Worm (Caenorhabditis elegans) whole organism, mixed stage, embryonic: ENCODE measurements around the gene D2023.1.

Source experiments
- M03D4.4 ChIP-seq: sonication (generic microtip); optimal IDR thresholded peaks from 2 replicates; lab custom pipeline; 2017; ENCODE audit warnings: mild to moderate bottlenecking, missing genetic modification characterization, missing compliant biosample characterization
- bed-3 ChIP-seq: fragments of 200-800 bp; sonication (Bioruptor generic); optimal IDR thresholded peaks from 3 replicates; lab custom pipeline; 2018; ENCODE audit warnings: mild to moderate bottlenecking, missing genetic modification characterization, moderate library complexity, missing compliant biosample characterization
- blmp-1 ChIP-seq: fragments of 150-350 bp; optimal IDR thresholded peaks from 2 replicates; lab custom pipeline; 2014; ENCODE audit warnings: missing biosample characterization, missing genetic modification characterization
- ceh-39 ChIP-seq: fragments of 150-350 bp; optimal IDR thresholded peaks from 2 replicates; lab custom pipeline; 2014; ENCODE audit warnings: missing biosample characterization, missing genetic modification characterization
- ceh-43 ChIP-seq: fragments of 200-800 bp; sonication (Bioruptor generic); optimal IDR thresholded peaks from 2 replicates; lab custom pipeline; 2018; ENCODE audit warnings: mild to moderate bottlenecking, missing genetic modification characterization, moderate library complexity, missing compliant biosample characterization
- ceh-83 ChIP-seq: fragments of 200-800 bp; sonication (Bioruptor generic); optimal IDR thresholded peaks from 2 replicates; lab custom pipeline; 2018; ENCODE audit warnings: mild to moderate bottlenecking, missing genetic modification characterization, missing compliant biosample characterization
- ces-1 ChIP-seq: fragments of 150-350 bp; optimal IDR thresholded peaks from 2 replicates; lab custom pipeline; 2014; ENCODE audit warnings: missing biosample characterization, missing genetic modification reagents, missing genetic modification characterization
- cnd-1 ChIP-seq: fragments of 200-800 bp; sonication (Bioruptor generic); optimal IDR thresholded peaks from 2 replicates; lab custom pipeline; 2018; ENCODE audit warnings: mild to moderate bottlenecking, missing genetic modification characterization, missing compliant biosample characterization
- drap-1 ChIP-seq: fragments of 200-800 bp; sonication (Bioruptor generic); optimal IDR thresholded peaks from 3 replicates; lab custom pipeline; 2018; ENCODE audit warnings: mild to moderate bottlenecking, missing genetic modification characterization, missing compliant biosample characterization
- elt-1 ChIP-seq: sonication (generic microtip); optimal IDR thresholded peaks from 2 replicates; lab custom pipeline; 2017; ENCODE audit warnings: missing genetic modification characterization, mild to moderate bottlenecking, missing compliant biosample characterization, antibody characterized with exemption, moderate library complexity, borderline replicate concordance; ENCODE audit not compliant: insufficient read depth
- elt-3 ChIP-seq: fragments of 150-350 bp; optimal IDR thresholded peaks from 2 replicates; lab custom pipeline; 2014; ENCODE audit warnings: missing biosample characterization, missing genetic modification characterization
- flh-1 ChIP-seq: fragments of 200-800 bp; sonication (Bioruptor generic); optimal IDR thresholded peaks from 2 replicates; lab custom pipeline; 2018; ENCODE audit warnings: mild to moderate bottlenecking, missing genetic modification characterization, moderate library complexity, missing compliant biosample characterization
- ham-2 ChIP-seq: fragments of 200-800 bp; sonication (Bioruptor generic); optimal IDR thresholded peaks from 2 replicates; lab custom pipeline; 2018; ENCODE audit warnings: mild to moderate bottlenecking, missing genetic modification characterization, missing compliant biosample characterization
- hlh-1 ChIP-seq: fragments of 150-350 bp; optimal IDR thresholded peaks from 2 replicates; lab custom pipeline; 2014; ENCODE audit warnings: missing biosample characterization, missing genetic modification reagents, missing genetic modification characterization
- lin-13 ChIP-seq: fragments of 150-350 bp; optimal IDR thresholded peaks from 2 replicates; lab custom pipeline; 2014; ENCODE audit warnings: missing biosample characterization, missing genetic modification characterization
- lin-32 ChIP-seq: fragments of 200-800 bp; sonication (Bioruptor generic); optimal IDR thresholded peaks from 2 replicates; lab custom pipeline; 2018; ENCODE audit warnings: mild to moderate bottlenecking, missing genetic modification characterization, missing compliant biosample characterization
- lsy-2 ChIP-seq: fragments of 150-350 bp; optimal IDR thresholded peaks from 2 replicates; lab custom pipeline; 2014; ENCODE audit warnings: missing biosample characterization, missing genetic modification characterization
- mab-5 ChIP-seq: fragments of 150-350 bp; optimal IDR thresholded peaks from 2 replicates; lab custom pipeline; 2014; ENCODE audit warnings: missing biosample characterization, missing genetic modification characterization
- mep-1 ChIP-seq: fragments of 150-350 bp; optimal IDR thresholded peaks from 2 replicates; lab custom pipeline; 2017; ENCODE audit warnings: missing biosample characterization, missing genetic modification reagents, missing genetic modification characterization, inconsistent platforms
- mls-2 ChIP-seq: sonication (generic microtip); optimal IDR thresholded peaks from 2 replicates; lab custom pipeline; 2016; ENCODE audit warnings: mild to moderate bottlenecking, missing genetic modification characterization, moderate library complexity, missing compliant biosample characterization
- nhr-12 ChIP-seq: fragments of 150-350 bp; optimal IDR thresholded peaks from 2 replicates; lab custom pipeline; 2014; ENCODE audit warnings: missing biosample characterization, missing genetic modification characterization
- nhr-237 ChIP-seq: fragments of 150-350 bp; optimal IDR thresholded peaks from 2 replicates; lab custom pipeline; 2014; ENCODE audit warnings: missing biosample characterization, missing genetic modification characterization
- nhr-28 ChIP-seq: fragments of 150-350 bp; optimal IDR thresholded peaks from 2 replicates; lab custom pipeline; 2014; ENCODE audit warnings: missing biosample characterization, missing genetic modification characterization
- nhr-76 ChIP-seq: sonication (generic microtip); optimal IDR thresholded peaks from 2 replicates; lab custom pipeline; 2017; ENCODE audit warnings: missing biosample characterization, missing genetic modification characterization
- pha-4 ChIP-seq: fragments of 150-350 bp; optimal IDR thresholded peaks from 2 replicates; lab custom pipeline; 2018; ENCODE audit warnings: missing biosample characterization, missing genetic modification reagents, missing genetic modification characterization
- sem-2 ChIP-seq: fragments of 200-800 bp; sonication (Bioruptor generic); optimal IDR thresholded peaks from 2 replicates; lab custom pipeline; 2018; ENCODE audit warnings: mild to moderate bottlenecking, missing genetic modification characterization, missing compliant biosample characterization
- snpc-4 ChIP-seq: fragments of 150-350 bp; optimal IDR thresholded peaks from 2 replicates; lab custom pipeline; 2014; ENCODE audit warnings: missing biosample characterization, missing genetic modification characterization
- sptf-1 ChIP-seq: sonication (generic microtip); optimal IDR thresholded peaks from 2 replicates; lab custom pipeline; 2017; ENCODE audit warnings: mild to moderate bottlenecking, missing genetic modification characterization, moderate library complexity, missing compliant biosample characterization
- tbx-8 ChIP-seq: fragments of 200-800 bp; sonication (Bioruptor generic); optimal IDR thresholded peaks from 2 replicates; lab custom pipeline; 2018; ENCODE audit warnings: mild to moderate bottlenecking, missing genetic modification characterization, moderate library complexity, missing compliant biosample characterization
- unc-120 ChIP-seq: sonication (generic microtip); optimal IDR thresholded peaks from 2 replicates; lab custom pipeline; 2017; ENCODE audit warnings: missing genetic modification characterization, missing compliant biosample characterization; ENCODE audit not compliant: poor library complexity, severe bottlenecking
- unc-39 ChIP-seq: fragments of 150-350 bp; optimal IDR thresholded peaks from 2 replicates; lab custom pipeline; 2014; ENCODE audit warnings: missing biosample characterization, missing genetic modification characterization
- unc-62 ChIP-seq: fragments of 150-350 bp; optimal IDR thresholded peaks from 2 replicates; lab custom pipeline; 2014; ENCODE audit warnings: missing biosample characterization, missing genetic modification reagents, missing genetic modification characterization
- zip-8 ChIP-seq: fragments of 150-350 bp; optimal IDR thresholded peaks from 2 replicates; lab custom pipeline; 2014; ENCODE audit warnings: missing biosample characterization, missing genetic modification characterization
- ztf-11 ChIP-seq: fragments of 150-350 bp; optimal IDR thresholded peaks from 2 replicates; lab custom pipeline; 2014; ENCODE audit warnings: missing biosample characterization, missing genetic modification characterization

D2023.1 gene

DNA sequence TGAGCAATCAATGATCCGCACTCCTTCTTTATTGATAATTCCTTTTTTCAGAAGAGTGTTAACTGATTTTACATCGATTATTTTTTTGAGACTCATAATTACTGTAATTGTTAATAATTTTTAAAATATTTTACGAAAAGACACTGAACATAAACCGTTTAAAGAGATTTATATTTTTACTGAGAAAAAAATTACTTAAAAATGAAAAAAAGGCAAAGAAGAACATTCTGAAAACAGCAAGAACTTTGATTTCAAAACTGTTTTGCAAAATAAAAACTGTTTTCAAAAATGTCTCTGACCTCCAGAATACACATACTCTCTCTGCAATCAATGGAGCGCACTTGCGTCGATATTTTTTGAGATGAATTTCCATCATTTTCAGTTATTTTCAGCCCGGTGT, 37.6 kb downstream of the D2023.1 start, which contains the start of the genes mpst-1 and D2023.6:
mpst-1 (minus strand) TSS at position 101 of the 400 bp plus-strand sequence.
D2023.6 (plus strand) TSS at position 388 of the 400 bp plus-strand sequence.
- TF ChIP-seq sptf-1 (tag; lab: Kevin White, UChicago): no peak
- TF ChIP-seq ham-2 (GFP tag; lab: Kevin White, UChicago): no peak
- no peak for TF ChIP-seq mls-2 (tag; lab: Kevin White, UChicago)
- no peak for TF ChIP-seq tbx-8 (GFP tag; lab: Kevin White, UChicago)
- TF ChIP-seq ceh-83 (GFP tag; lab: Kevin White, UChicago): no peak
- no peak for TF ChIP-seq blmp-1 (tag; lab: Kevin White, UChicago)
- no peak for TF ChIP-seq nhr-76 (tag; lab: Kevin White, UChicago)

ce11 chrV:11829282-11829681, 39.9 kb downstream of the D2023.1 start, which contains the start of gene col-158:
Gene col-158 (plus strand): TSS chrV:11829582.
- TF ChIP-seq mep-1 (tag; lab: Kevin White, UChicago): no peak
- TF ChIP-seq flh-1 (GFP tag; lab: Kevin White, UChicago): no peak
- no peak for TF ChIP-seq bed-3 (GFP tag; lab: Kevin White, UChicago)
- no peak for TF ChIP-seq ceh-43 (GFP tag; lab: Kevin White, UChicago)
- TF ChIP-seq lsy-2 (tag; lab: Kevin White, UChicago): no peak
- TF ChIP-seq elt-3: no peak
- no peak for TF ChIP-seq sem-2 (GFP tag; lab: Kevin White, UChicago)
- no peak for TF ChIP-seq nhr-12 (tag; lab: Kevin White, UChicago)
- no peak for TF ChIP-seq ceh-83 (GFP tag; lab: Kevin White, UChicago)
- TF ChIP-seq unc-120 (tag; lab: Kevin White, UChicago): no peak
- no peak for TF ChIP-seq tbx-8 (GFP tag; lab: Kevin White, UChicago)
- TF ChIP-seq nhr-76 (tag; lab: Kevin White, UChicago): no peak
- TF ChIP-seq drap-1 (GFP tag; lab: Kevin White, UChicago): no peak
- no peak for TF ChIP-seq sptf-1 (tag; lab: Kevin White, UChicago)
- TF ChIP-seq ces-1: no peak
- TF ChIP-seq unc-62 (GFP tag; lab: Kevin White, UChicago): no peak
- no peak for TF ChIP-seq lin-32 (GFP tag; lab: Kevin White, UChicago)
- TF ChIP-seq, all 35 proteins: peak for 0

- TF ChIP-seq sem-2 (GFP tag; lab: Kevin White, UChicago): no peak
- no peak for TF ChIP-seq blmp-1 (tag; lab: Kevin White, UChicago)
- TF ChIP-seq nhr-76 (tag; lab: Kevin White, UChicago): no peak
- TF ChIP-seq mls-2 (tag; lab: Kevin White, UChicago): no peak
- TF ChIP-seq lin-13 (tag; lab: Kevin White, UChicago): no peak
- TF ChIP-seq tbx-8 (GFP tag; lab: Kevin White, UChicago): no peak
- TF ChIP-seq nhr-12 (tag; lab: Kevin White, UChicago): no peak
- TF ChIP-seq cnd-1 (tag; lab: Kevin White, UChicago): no peak
- TF ChIP-seq lsy-2 (tag; lab: Kevin White, UChicago): no peak
- no peak for TF ChIP-seq bed-3 (GFP tag; lab: Kevin White, UChicago)
- TF ChIP-seq lin-32 (GFP tag; lab: Kevin White, UChicago): no peak
- no peak for TF ChIP-seq pha-4
- no peak for TF ChIP-seq ztf-11 (tag; lab: Kevin White, UChicago)
- TF ChIP-seq mab-5 (tag; lab: Kevin White, UChicago): no peak
- no peak for TF ChIP-seq unc-120 (tag; lab: Kevin White, UChicago)
- TF ChIP-seq unc-39 (tag; lab: Kevin White, UChicago): no peak
- no peak for TF ChIP-seq mep-1 (tag; lab: Kevin White, UChicago)
- no peak for TF ChIP-seq ceh-39 (tag; lab: Kevin White, UChicago)
Observed at ce11 chrV:11833319-11833718, 44.0 kb downstream of the D2023.1 start, which contains the start of gene pho-8. Gene pho-8 (plus strand): TSS chrV:11833619.

DNA sequence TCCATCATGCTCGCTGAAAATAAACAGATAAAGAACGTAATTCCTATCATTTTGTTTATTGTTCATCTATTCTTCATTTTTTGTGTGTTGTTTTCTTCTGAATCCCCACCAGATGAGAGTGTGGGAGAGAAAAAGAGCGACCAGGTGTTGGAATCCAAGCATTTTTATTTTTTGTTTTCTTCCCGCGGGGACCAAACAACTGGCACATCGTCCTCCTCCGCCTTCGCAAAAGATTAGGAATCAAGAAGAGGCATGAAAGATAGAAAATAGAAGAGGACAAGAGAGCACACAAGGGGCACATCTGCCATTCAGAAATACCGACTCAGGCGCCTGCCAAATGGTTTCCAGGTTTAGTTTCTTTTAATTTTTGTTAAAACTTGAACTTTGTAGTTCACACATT, 46.7 kb downstream of the D2023.1 start, which contains the start of gene R13H4.2:
R13H4.2 (plus strand) TSS at position 319 of the 400 bp plus-strand sequence.
- TF ChIP-seq ztf-11 (tag; lab: Kevin White, UChicago) (no peak), hlh-1 (tag; lab: Kevin White, UChicago) (peak; percentile 44), ceh-83 (GFP tag; lab: Kevin White, UChicago) (no peak), unc-120 (tag; lab: Kevin White, UChicago) (peak; percentile 41), nhr-12 (tag; lab: Kevin White, UChicago) (no peak)
- TF ChIP-seq, all 35 proteins: peak for 2

DNA sequence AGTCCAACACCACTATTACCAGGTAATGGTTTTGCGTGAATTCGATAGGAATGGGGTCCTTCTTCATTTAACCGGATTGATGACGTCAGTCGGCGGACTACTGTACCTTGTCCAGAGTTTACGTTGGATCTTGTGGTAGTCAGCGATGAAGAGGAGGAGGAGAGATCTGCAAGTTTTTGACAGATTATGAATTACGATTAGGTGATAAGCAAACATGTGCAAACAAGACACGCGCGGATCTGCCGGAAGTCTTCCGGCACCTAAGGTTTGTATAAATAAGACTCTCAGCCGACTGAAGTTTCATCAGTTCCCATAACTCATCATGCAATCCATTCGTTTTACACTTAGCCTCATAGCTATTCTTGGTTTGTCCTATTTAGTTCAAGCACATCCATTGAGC, 49.9 kb downstream of the D2023.1 start, which contains the start of gene idpb-5:
idpb-5 (plus strand) TSS at position 301 of the 400 bp plus-strand sequence.
- no peak for TF ChIP-seq nhr-237 (tag; lab: Kevin White, UChicago)
- no peak for TF ChIP-seq elt-3
- TF ChIP-seq flh-1 (GFP tag; lab: Kevin White, UChicago): no peak
- TF ChIP-seq elt-1 (tag; lab: Kevin White, UChicago): no peak
- no peak for TF ChIP-seq nhr-76 (tag; lab: Kevin White, UChicago)
- TF ChIP-seq zip-8 (tag; lab: Kevin White, UChicago): no peak
- no peak for TF ChIP-seq lsy-2 (tag; lab: Kevin White, UChicago)
- no peak for TF ChIP-seq ham-2 (GFP tag; lab: Kevin White, UChicago)
- TF ChIP-seq ceh-83 (GFP tag; lab: Kevin White, UChicago): no peak
- no peak for TF ChIP-seq nhr-28 (tag; lab: Kevin White, UChicago)
- no peak for TF ChIP-seq snpc-4 (tag; lab: Kevin White, UChicago)
- no peak for TF ChIP-seq unc-120 (tag; lab: Kevin White, UChicago)
- no peak for TF ChIP-seq ceh-43 (GFP tag; lab: Kevin White, UChicago)
- TF ChIP-seq cnd-1 (tag; lab: Kevin White, UChicago): no peak
- TF ChIP-seq lin-32 (GFP tag; lab: Kevin White, UChicago): no peak
- no peak for TF ChIP-seq ces-1
- TF ChIP-seq drap-1 (GFP tag; lab: Kevin White, UChicago): no peak
- TF ChIP-seq blmp-1 (tag; lab: Kevin White, UChicago): no peak
- no peak for TF ChIP-seq ceh-39 (tag; lab: Kevin White, UChicago)
- no peak for TF ChIP-seq M03D4.4
